Fruit fly (Drosophila melanogaster) whole organism, larva: ENCODE results near the gene CG13284.

Experiments used
- noc ChIP-seq: fragments of 200-800 bp; sonication (Bioruptor generic); optimal IDR thresholded peaks from 3 replicates; lab custom pipeline; 2019; ENCODE audit warnings: missing biosample characterization, mild to moderate bottlenecking, missing genetic modification characterization, moderate library complexity

Gene CG13284

DNA sequence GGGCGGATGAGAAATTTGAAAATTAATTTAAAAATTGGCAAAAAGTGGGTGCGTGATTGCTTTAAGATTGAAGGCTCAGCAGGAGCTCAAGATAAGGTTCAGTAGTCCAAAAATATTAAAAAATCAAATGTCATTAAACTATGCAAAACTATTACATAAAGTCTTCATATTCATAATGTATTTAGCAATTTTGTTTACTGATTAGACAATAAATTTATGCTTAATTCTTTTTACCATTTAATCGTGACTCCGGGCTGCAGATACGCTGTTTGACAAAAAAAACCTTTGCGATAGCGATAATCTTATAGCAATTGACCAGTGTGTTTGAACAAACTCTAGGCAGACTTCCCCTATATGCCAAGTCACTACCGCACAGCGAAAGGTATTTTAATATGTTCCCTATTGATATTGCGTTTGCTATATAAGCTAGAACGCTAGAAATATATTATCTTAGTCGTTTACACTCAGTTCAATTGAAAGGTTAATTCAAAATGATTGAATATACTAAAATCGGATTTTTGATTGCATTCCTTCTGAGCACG is 52.3 kb downstream of the CG13284 start, which contains the start of gene Ugt37E1:
Gene Ugt37E1 (plus strand): TSS at position 492 of the 542 bp plus-strand sequence.
- TF ChIP-seq noc = no peak

DNA sequence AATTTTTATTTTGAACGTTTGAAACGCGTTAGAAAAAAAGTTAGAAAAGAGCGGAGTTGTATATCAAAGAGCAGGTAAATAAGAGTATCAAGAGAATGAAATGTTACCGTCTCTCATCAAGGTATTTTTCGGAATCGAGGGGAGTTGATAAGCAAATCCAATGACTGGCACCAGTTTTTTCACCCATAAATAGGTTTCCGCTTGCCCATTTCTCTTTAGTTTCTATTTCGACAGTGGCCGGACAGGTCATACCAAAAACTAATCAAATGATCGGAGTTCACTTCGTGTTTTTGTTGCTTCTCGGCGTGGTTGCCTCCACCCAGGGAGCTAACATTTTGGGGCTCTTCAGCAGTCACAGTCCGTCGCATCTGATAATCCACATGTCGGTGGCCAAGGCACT is 54.5 kb downstream of the CG13284 start, which contains the start of gene Ugt37C2:
Gene Ugt37C2 (plus strand): TSS at position 242 of the 400 bp plus-strand sequence.
- no peak for TF ChIP-seq noc
